Worm (Caenorhabditis elegans): Measurements from ENCODE around the gene F42A10.5.

Gene F42A10.5

DNA sequence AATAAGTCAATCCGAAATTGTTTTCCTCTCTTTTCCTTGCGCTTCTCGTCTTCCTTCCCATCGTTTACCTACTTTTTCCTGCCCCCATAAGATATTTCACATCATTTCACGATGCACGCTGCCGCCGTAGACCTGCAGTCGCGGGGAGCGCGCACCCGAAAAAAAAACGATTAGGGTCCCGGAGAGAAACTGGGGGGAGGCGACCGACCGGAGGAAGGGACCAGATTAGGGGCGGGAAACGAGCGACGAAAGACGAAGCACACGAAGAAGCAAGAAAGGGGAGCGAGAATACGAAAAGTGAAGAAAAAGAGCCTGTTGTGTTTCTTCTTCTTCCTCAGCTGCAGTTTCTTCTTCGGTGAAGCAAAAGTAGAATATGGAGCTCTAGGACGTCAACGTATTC is 38.1 kb downstream of the F42A10.5 start:
- TF ChIP-seq ztf-29 (GFP tag; IDR thresholded peaks at IDR 0.05) (no peak), T22C8.4 (GFP tag; IDR thresholded peaks at IDR 0.05) (no peak), klf-2 (GFP tag; conservative IDR thresholded peaks at IDR 0.05) (no peak), cog-1 (tag; optimal IDR thresholded peaks at IDR 0.05) (no peak), med-1 (GFP tag; optimal IDR thresholded peaks at IDR 0.05; ENCODE audit: insufficient read depth) (no peak), flt-1 (GFP tag; IDR thresholded peaks at IDR 0.05) (no peak)

- no peak for TF ChIP-seq cog-1 (tag; optimal IDR thresholded peaks at IDR 0.05)
- no peak for TF ChIP-seq ztf-23 (GFP tag; IDR thresholded peaks at IDR 0.05)
- no peak for TF ChIP-seq med-1 (GFP tag; optimal IDR thresholded peaks at IDR 0.05; ENCODE audit: insufficient read depth)
- TF ChIP-seq flt-1 (GFP tag; IDR thresholded peaks at IDR 0.05): no peak
- no peak for TF ChIP-seq ref-1 (GFP tag; conservative IDR thresholded peaks at IDR 0.05)
- no peak for TF ChIP-seq klf-2 (GFP tag; conservative IDR thresholded peaks at IDR 0.05)
- no peak for TF ChIP-seq ztf-29 (GFP tag; IDR thresholded peaks at IDR 0.05)
- TF ChIP-seq T22C8.4 (GFP tag; IDR thresholded peaks at IDR 0.05): no peak
- TF ChIP-seq tab-1 (GFP tag; IDR thresholded peaks at IDR 0.05): no peak
These were observed 39.2 kb downstream of the F42A10.5 start for ce11 chrIII:6134111-6134510.

DNA sequence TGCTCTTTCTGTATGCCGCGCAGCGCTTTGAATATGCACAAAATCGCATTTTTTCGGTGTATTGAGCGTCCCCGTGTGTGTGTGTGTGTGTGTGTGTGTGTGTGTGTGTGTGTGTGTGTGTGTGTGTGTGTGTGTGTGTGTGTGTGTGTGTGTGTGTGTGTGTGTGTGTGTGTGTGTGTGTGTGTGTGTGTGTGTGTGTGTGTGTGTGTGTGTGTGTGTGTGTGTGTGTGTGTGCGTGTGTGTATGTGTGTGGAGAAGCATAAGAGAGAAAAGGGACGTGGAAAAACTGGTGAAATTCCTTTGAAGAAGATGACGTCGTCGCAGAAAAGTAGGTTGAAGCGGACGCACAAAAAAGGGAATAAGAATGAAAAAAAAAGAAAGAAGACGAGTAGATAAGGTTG is 39.9 kb downstream of the F42A10.5 start:
- TF ChIP-seq flt-1 (GFP tag; IDR thresholded peaks at IDR 0.05): 0 out of 2 replicates have a peak, but pooled peaks have one; percentile 6

ce11 chrIII:6132068-6132467 is 41.2 kb downstream of the F42A10.5 start:
- TF ChIP-seq T22C8.4 (GFP tag; IDR thresholded peaks at IDR 0.05) (no peak), ztf-23 (GFP tag; IDR thresholded peaks at IDR 0.05) (no peak), ztf-29 (GFP tag; IDR thresholded peaks at IDR 0.05) (no peak), med-1 (GFP tag; optimal IDR thresholded peaks at IDR 0.05; ENCODE audit: insufficient read depth) (no peak), tab-1 (GFP tag; IDR thresholded peaks at IDR 0.05) (no peak), flt-1 (GFP tag; IDR thresholded peaks at IDR 0.05) (no peak), ref-1 (GFP tag; conservative IDR thresholded peaks at IDR 0.05) (no peak), cog-1 (tag; optimal IDR thresholded peaks at IDR 0.05) (no peak), klf-2 (GFP tag; conservative IDR thresholded peaks at IDR 0.05) (no peak)

ce11 chrIII:6123647-6124046 is 49.6 kb downstream of the F42A10.5 start:
- TF ChIP-seq ztf-23 (GFP tag; IDR thresholded peaks at IDR 0.05) (no peak), med-1 (GFP tag; optimal IDR thresholded peaks at IDR 0.05; ENCODE audit: insufficient read depth) (no peak), cog-1 (tag; optimal IDR thresholded peaks at IDR 0.05) (no peak), klf-2 (GFP tag; conservative IDR thresholded peaks at IDR 0.05) (no peak), flt-1 (GFP tag; IDR thresholded peaks at IDR 0.05) (0 out of 2 replicates have a peak, but pooled peaks have one; percentile 35)
